Worm (Caenorhabditis elegans) whole organism, L1 larva: ENCODE data around the gene tin-10.

Experiments
- F16B12.6 ChIP-seq: fragments of 150-350 bp; optimal IDR thresholded peaks from 2 replicates; lab custom pipeline; 2014; ENCODE audit warnings: missing biosample characterization, missing genetic modification characterization
- efl-3 ChIP-seq: fragments of 200-800 bp; sonication (Bioruptor generic); optimal IDR thresholded peaks from 2 replicates; lab custom pipeline; 2018; ENCODE audit warnings: mild to moderate bottlenecking, missing genetic modification characterization, missing compliant biosample characterization
- lin-15B ChIP-seq: fragments of 150-350 bp; sonication (generic microtip); optimal IDR thresholded peaks from 3 replicates; lab custom pipeline; 2014; ENCODE audit warnings: missing biosample characterization, missing genetic modification characterization
- lir-3 ChIP-seq: sonication (generic microtip); optimal IDR thresholded peaks from 2 replicates; lab custom pipeline; 2016; ENCODE audit warnings: mild to moderate bottlenecking, missing genetic modification characterization, moderate library complexity, missing compliant biosample characterization; ENCODE audit not compliant: poor library complexity
- pax-3 ChIP-seq: fragments of 200-800 bp; sonication (Bioruptor generic); optimal IDR thresholded peaks from 2 replicates; lab custom pipeline; 2018; ENCODE audit warnings: mild to moderate bottlenecking, missing genetic modification characterization, moderate library complexity, missing compliant biosample characterization
- tbx-2 ChIP-seq: sonication (generic microtip); optimal IDR thresholded peaks from 2 replicates; lab custom pipeline; 2016; ENCODE audit warnings: missing genetic modification characterization, missing compliant biosample characterization
- unc-62 ChIP-seq: fragments of 150-350 bp; optimal IDR thresholded peaks from 2 replicates; lab custom pipeline; 2014; ENCODE audit warnings: missing biosample characterization, missing genetic modification reagents, missing genetic modification characterization
- zag-1 ChIP-seq: fragments of 150-350 bp; optimal IDR thresholded peaks from 2 replicates; lab custom pipeline; 2014; ENCODE audit warnings: missing biosample characterization, missing genetic modification characterization
- ztf-11 ChIP-seq, 2 experiments: sonication (generic microtip); optimal IDR thresholded peaks; 2 replicates each; lab custom pipeline; 2016 to 2017; ENCODE audit warnings: missing genetic modification characterization in 2 of 2, missing biosample characterization in 1 of 2, missing compliant biosample characterization in 1 of 2

ce11 chrIII:11472861-11473260 is 29.8 kb downstream of the tin-10 start:
- TF ChIP-seq efl-3 (GFP tag; lab: Kevin White, UChicago) (no peak), lir-3 (tag; lab: Kevin White, UChicago) (no peak), lin-15B (tag; lab: Kevin White, UChicago) (no peak), zag-1 (tag; lab: Kevin White, UChicago) (no peak), F16B12.6 (tag; lab: Kevin White, UChicago) (no peak), ztf-11 (tag; optimal IDR thresholded peaks at IDR 0.05; lab: Kevin White, UChicago) (no peak), tbx-2 (tag; lab: Kevin White, UChicago) (no peak), pax-3 (tag; lab: Kevin White, UChicago) (no peak), unc-62 (GFP tag; lab: Kevin White, UChicago) (no peak)
